Worm (Caenorhabditis elegans): ENCODE data around the gene btf-1.

Gene btf-1

DNA sequence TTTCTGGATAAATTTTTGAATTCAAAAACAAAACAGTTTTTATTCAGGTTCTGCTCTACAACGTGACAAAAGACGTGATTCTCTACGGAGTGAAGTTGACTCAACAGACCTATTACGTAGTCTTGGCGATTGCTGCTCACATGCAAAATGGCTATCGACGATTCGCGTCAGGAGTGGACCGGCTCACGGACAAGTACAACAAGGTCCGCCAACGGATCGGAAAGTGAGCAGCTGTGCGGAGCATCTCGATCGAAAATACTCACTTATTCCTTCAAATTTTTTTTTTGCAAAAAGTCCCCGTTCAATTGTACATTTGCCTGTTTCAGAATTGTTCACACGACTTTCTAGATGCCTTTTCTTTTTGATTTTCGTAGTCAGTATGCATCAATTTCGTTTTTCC is 40.1 kb upstream of the btf-1 start:
- TF ChIP-seq lsy-12 (tag; optimal IDR thresholded peaks at IDR 0.05) = no peak
- no peak for TF ChIP-seq lin-15B (tag; optimal IDR thresholded peaks at IDR 0.05)
- no peak for TF ChIP-seq nhr-43 (tag; optimal IDR thresholded peaks at IDR 0.05; ENCODE audit: poor library complexity, severe bottlenecking)
- TF ChIP-seq unc-62 (GFP tag; optimal IDR thresholded peaks at IDR 0.05) = no peak
- no peak for TF ChIP-seq tbx-2 (tag; optimal IDR thresholded peaks at IDR 0.05)
- no peak for TF ChIP-seq nhr-67 (tag; optimal IDR thresholded peaks at IDR 0.05)
- TF ChIP-seq snpc-4 (tag; optimal IDR thresholded peaks at IDR 0.05) = no peak
- TF ChIP-seq nhr-25 (tag; optimal IDR thresholded peaks at IDR 0.05) = no peak
- no peak for TF ChIP-seq skn-1 (tag; optimal IDR thresholded peaks at IDR 0.05)
- no peak for TF ChIP-seq elt-3 (tag; optimal IDR thresholded peaks at IDR 0.05)
- TF ChIP-seq mdl-1 (tag; optimal IDR thresholded peaks at IDR 0.05) = no peak

DNA sequence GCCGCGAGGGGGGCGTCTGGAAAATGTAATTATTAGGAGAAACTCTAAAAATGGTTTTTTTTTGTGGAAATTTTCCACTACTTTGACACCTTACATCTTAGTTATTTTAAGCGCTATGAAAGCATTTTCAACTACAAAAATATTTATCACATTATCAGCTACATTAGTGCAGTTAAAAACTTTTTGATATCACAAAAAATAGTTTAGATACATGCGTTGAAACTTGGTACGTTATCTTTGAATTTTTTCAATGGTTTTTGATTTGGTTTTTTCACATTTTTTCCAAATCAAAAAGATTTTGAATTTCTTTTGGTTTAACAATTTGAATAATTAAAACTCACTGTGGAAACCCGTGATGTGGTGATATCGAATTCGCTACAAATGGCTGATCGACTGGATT is 37.0 kb upstream of the btf-1 start:
- TF ChIP-seq nhr-28 (tag; optimal IDR thresholded peaks at IDR 0.05) (no peak), nhr-12 (tag; optimal IDR thresholded peaks at IDR 0.05) (no peak), hmg-11 (tag; optimal IDR thresholded peaks at IDR 0.05) (no peak)

- TF ChIP-seq elt-3 (tag; optimal IDR thresholded peaks at IDR 0.05) (no peak), fos-1 (tag; optimal IDR thresholded peaks at IDR 0.05) (no peak), ceh-9 (tag; optimal IDR thresholded peaks at IDR 0.05) (no peak), lin-39 (tag; optimal IDR thresholded peaks at IDR 0.05) (no peak), egl-27 (tag; optimal IDR thresholded peaks at IDR 0.05) (no peak), mdl-1 (tag; optimal IDR thresholded peaks at IDR 0.05) (no peak)
Measured at ce11 chrII:13164062-13164461, 35.9 kb upstream of the btf-1 start.

DNA sequence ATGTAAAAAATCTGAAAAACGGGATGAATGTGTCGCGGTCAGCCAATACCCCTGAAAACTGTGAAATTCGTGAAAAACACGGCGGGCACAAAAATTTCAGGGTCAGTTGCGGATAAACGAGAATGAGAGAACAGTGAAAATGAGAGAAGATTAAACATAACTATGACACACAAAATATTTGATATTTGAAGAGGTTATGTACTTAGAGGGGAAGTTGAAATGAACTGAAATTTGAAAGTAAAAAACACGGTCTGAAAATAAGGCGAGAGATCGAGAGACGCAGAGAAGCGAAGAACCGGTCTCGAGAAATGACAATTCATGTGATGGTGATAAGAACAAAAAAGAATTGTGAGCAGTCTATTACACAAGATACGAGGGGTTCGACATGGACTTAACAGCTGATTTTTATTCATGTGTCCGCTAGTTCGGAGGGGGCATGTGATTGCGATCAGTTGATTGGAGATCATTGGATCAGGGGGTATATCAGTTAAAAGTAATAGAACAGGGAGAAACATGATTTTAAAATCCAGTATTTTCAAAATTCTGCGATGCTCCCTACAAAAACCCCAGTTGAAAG is 34.2 kb upstream of the btf-1 start, which contains the start of gene moe-3:
moe-3 (minus strand) TSS at position 51 of the 577 bp plus-strand sequence.
- TF ChIP-seq nhr-11 (tag; optimal IDR thresholded peaks at IDR 0.05) = no peak
- no peak for TF ChIP-seq lsy-12 (tag; optimal IDR thresholded peaks at IDR 0.05)
- TF ChIP-seq elt-2 (tag; optimal IDR thresholded peaks at IDR 0.05) = peak; percentile 66
- peak; percentile 7 for TF ChIP-seq nhr-43 (tag; optimal IDR thresholded peaks at IDR 0.05; ENCODE audit: poor library complexity, severe bottlenecking)
- no peak for TF ChIP-seq ceh-28 (tag; optimal IDR thresholded peaks at IDR 0.05)
- no peak for TF ChIP-seq fos-1 (tag; optimal IDR thresholded peaks at IDR 0.05)

ce11 chrII:13167493-13167892 is 32.5 kb upstream of the btf-1 start:
- TF ChIP-seq tbx-2 (tag; optimal IDR thresholded peaks at IDR 0.05) (no peak), nhr-25 (tag; optimal IDR thresholded peaks at IDR 0.05) (peak; percentile 76), hmg-11 (tag; optimal IDR thresholded peaks at IDR 0.05) (no peak), ceh-16 (tag; optimal IDR thresholded peaks at IDR 0.05) (no peak), egl-5 (tag; optimal IDR thresholded peaks at IDR 0.05) (no peak), ceh-28 (tag; optimal IDR thresholded peaks at IDR 0.05) (no peak), nhr-77 (tag; optimal IDR thresholded peaks at IDR 0.05) (no peak)

- TF ChIP-seq sea-2 (GFP tag; optimal IDR thresholded peaks at IDR 0.05) (no peak), nhr-11 (tag; optimal IDR thresholded peaks at IDR 0.05) (no peak), egl-27 (tag; optimal IDR thresholded peaks at IDR 0.05) (no peak), ztf-4 (tag; optimal IDR thresholded peaks at IDR 0.05) (no peak), zag-1 (tag; optimal IDR thresholded peaks at IDR 0.05) (no peak), ZK546.5 (tag; optimal IDR thresholded peaks at IDR 0.05) (no peak), lin-39 (tag; optimal IDR thresholded peaks at IDR 0.05) (no peak), lsy-12 (tag; optimal IDR thresholded peaks at IDR 0.05) (no peak), mml-1 (tag; optimal IDR thresholded peaks at IDR 0.05) (no peak), elt-1 (tag; optimal IDR thresholded peaks at IDR 0.05) (no peak), ceh-28 (tag; optimal IDR thresholded peaks at IDR 0.05) (no peak), egl-5 (tag; optimal IDR thresholded peaks at IDR 0.05) (no peak), nhr-28 (tag; optimal IDR thresholded peaks at IDR 0.05) (no peak), snpc-4 (tag; optimal IDR thresholded peaks at IDR 0.05) (no peak), aly-2 (tag; optimal IDR thresholded peaks at IDR 0.05) (no peak), fos-1 (tag; optimal IDR thresholded peaks at IDR 0.05) (no peak), nhr-67 (tag; optimal IDR thresholded peaks at IDR 0.05) (no peak), jun-1 (tag; optimal IDR thresholded peaks at IDR 0.05) (no peak), ceh-9 (tag; optimal IDR thresholded peaks at IDR 0.05) (no peak)
Measured at ce11 chrII:13170696-13171095, 29.3 kb upstream of the btf-1 start.

Measured in whole organism, L3 larva.